Worm (Caenorhabditis elegans): ENCODE results near the gene K08D10.14.

The K08D10.14 gene

ce11 chrIV:4167296-4167695 lies 12.6 kb downstream of the K08D10.14 start:
- TF ChIP-seq hmg-1.2 (GFP tag; IDR thresholded peaks at IDR 0.05) = no peak
- no peak for TF ChIP-seq cebp-1 (GFP tag; IDR thresholded peaks at IDR 0.05)
- TF ChIP-seq cebp-1 (tag; optimal IDR thresholded peaks at IDR 0.05) = no peak
- no peak for TF ChIP-seq sptf-2 (GFP tag; optimal IDR thresholded peaks at IDR 0.05)
- TF ChIP-seq unc-130 (GFP tag; optimal IDR thresholded peaks at IDR 0.05) = no peak
- no peak for TF ChIP-seq F52B5.7 (tag; optimal IDR thresholded peaks at IDR 0.05)
- TF ChIP-seq him-1 (tag; optimal IDR thresholded peaks at IDR 0.05) = no peak
- no peak for TF ChIP-seq lin-54 (GFP tag; optimal IDR thresholded peaks at IDR 0.05)

DNA sequence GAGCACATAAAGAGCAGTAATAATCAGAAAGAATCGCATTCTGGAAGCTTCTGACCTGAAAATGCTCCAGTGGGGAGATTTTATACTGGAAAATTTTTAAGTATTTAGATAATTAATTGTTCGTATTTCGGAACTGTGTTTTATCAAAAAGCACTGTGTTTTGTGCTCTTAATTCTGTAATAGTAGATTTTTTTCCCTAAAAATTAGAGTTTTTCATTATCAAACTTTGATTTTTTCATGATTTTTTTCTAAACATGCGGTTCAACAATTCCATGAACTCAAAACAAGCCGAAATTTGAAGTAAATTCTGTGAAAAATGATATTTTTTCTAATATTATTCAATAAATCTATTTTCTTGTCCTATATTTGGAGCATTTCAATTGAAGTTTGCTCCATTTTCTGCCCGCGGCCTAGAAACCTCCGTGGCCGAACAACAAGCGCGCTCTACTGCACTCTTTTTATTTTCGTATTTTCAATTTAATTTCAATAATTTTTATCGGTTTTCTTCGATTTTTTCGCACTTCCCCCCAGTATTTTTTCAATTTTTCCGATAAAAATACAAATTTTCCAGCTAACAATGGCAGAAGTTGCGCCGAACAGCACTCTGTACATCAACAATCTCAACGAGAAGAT lies 16.9 kb downstream of the K08D10.14 start, which contains the start of the genes K08D10.13 and rnp-2:
Gene K08D10.13 (minus strand): TSS at position 51 of the 633 bp plus-strand sequence.
Gene rnp-2 (plus strand): TSS at position 546 of the 633 bp plus-strand sequence.
- no peak for TF ChIP-seq ceh-40 (GFP tag; IDR thresholded peaks at IDR 0.05)
- no peak for TF ChIP-seq chd-7 (tag; optimal IDR thresholded peaks at IDR 0.05)
- TF ChIP-seq K12H6.12 (tag; optimal IDR thresholded peaks at IDR 0.05) = no peak
- TF ChIP-seq madf-8 (GFP tag; conservative IDR thresholded peaks at IDR 0.05) = no peak
- no peak for TF ChIP-seq attf-5 (GFP tag; optimal IDR thresholded peaks at IDR 0.05)
- no peak for TF ChIP-seq nhr-90 (tag; optimal IDR thresholded peaks at IDR 0.05)
- no peak for TF ChIP-seq C06A6.2 (GFP tag; conservative IDR thresholded peaks at IDR 0.05)
- 0 out of 2 replicates have a peak, but pooled peaks have one; percentile 42 for TF ChIP-seq attf-3 (GFP tag; conservative IDR thresholded peaks at IDR 0.05)
- no peak for TF ChIP-seq hmg-1.2 (GFP tag; IDR thresholded peaks at IDR 0.05)
- TF ChIP-seq ceh-58 (GFP tag; IDR thresholded peaks at IDR 0.05) = no peak
- TF ChIP-seq xnd-1 (tag; optimal IDR thresholded peaks at IDR 0.05) = no peak
- TF ChIP-seq ets-4 (GFP tag; optimal IDR thresholded peaks at IDR 0.05) = no peak
- no peak for TF ChIP-seq Y53F4B.3 (GFP tag; IDR thresholded peaks at IDR 0.05)
- peak; percentile 89 for TF ChIP-seq mcd-1 (GFP tag; IDR thresholded peaks at IDR 0.05)
- no peak for TF ChIP-seq mel-28 (tag; optimal IDR thresholded peaks at IDR 0.05; ENCODE audit: borderline replicate concordance)
- no peak for TF ChIP-seq tlf-1 (GFP tag; optimal IDR thresholded peaks at IDR 0.05)
- no peak for TF ChIP-seq ZK185.1 (tag; optimal IDR thresholded peaks at IDR 0.05; ENCODE audit: poor library complexity, severe bottlenecking)
- TF ChIP-seq fkh-3 (tag; optimal IDR thresholded peaks at IDR 0.05) = no peak
- TF ChIP-seq lin-35 (GFP tag; optimal IDR thresholded peaks at IDR 0.05) = peak in 1 of 3 experiments; percentile 28
- TF ChIP-seq F33H1.4 (GFP tag; IDR thresholded peaks at IDR 0.05) = 0 out of 2 replicates have a peak, but pooled peaks have one; percentile 18
- no peak for TF ChIP-seq snpc-4 (GFP tag; optimal IDR thresholded peaks at IDR 0.05)
- TF ChIP-seq snpc-4 (tag; optimal IDR thresholded peaks at IDR 0.05) = peak in 1 of 4 experiments; percentile 3
- TF ChIP-seq bed-1 (GFP tag; IDR thresholded peaks at IDR 0.05) = no peak
- TF ChIP-seq lin-54 (GFP tag; optimal IDR thresholded peaks at IDR 0.05) = peak; percentile 47
- TF ChIP-seq mes-4 (tag; optimal IDR thresholded peaks at IDR 0.05) = no peak
- TF ChIP-seq madf-10 (tag; optimal IDR thresholded peaks at IDR 0.05) = no peak
- TF ChIP-seq ama-1 (optimal IDR thresholded peaks at IDR 0.05) = no peak
- TF ChIP-seq ama-1 (GFP tag; optimal IDR thresholded peaks at IDR 0.05) = no peak
- TF ChIP-seq nhr-27 (tag; optimal IDR thresholded peaks at IDR 0.05) = no peak
- TF ChIP-seq bed-2 (GFP tag; IDR thresholded peaks at IDR 0.05) = 0 out of 2 replicates have a peak, but pooled peaks have one; percentile 32
- no peak for TF ChIP-seq repo-1 (tag; optimal IDR thresholded peaks at IDR 0.05)

- TF ChIP-seq pbrm-1 (GFP tag; IDR thresholded peaks at IDR 0.05) (no peak), fkh-3 (tag; optimal IDR thresholded peaks at IDR 0.05) (no peak), nhr-80 (tag; optimal IDR thresholded peaks at IDR 0.05) (no peak), snpc-4 (GFP tag; optimal IDR thresholded peaks at IDR 0.05) (no peak), snpc-4 (tag; optimal IDR thresholded peaks at IDR 0.05) (no peak), hsf-1 (GFP tag; IDR thresholded peaks at IDR 0.05) (no peak)
These were observed 17.5 kb downstream of the K08D10.14 start for ce11 chrIV:4172242-4172641.

Measured in whole organism, young adult.